Worm (Caenorhabditis elegans): Measurements from ENCODE around the gene R07G3.8.

The R07G3.8 gene

DNA sequence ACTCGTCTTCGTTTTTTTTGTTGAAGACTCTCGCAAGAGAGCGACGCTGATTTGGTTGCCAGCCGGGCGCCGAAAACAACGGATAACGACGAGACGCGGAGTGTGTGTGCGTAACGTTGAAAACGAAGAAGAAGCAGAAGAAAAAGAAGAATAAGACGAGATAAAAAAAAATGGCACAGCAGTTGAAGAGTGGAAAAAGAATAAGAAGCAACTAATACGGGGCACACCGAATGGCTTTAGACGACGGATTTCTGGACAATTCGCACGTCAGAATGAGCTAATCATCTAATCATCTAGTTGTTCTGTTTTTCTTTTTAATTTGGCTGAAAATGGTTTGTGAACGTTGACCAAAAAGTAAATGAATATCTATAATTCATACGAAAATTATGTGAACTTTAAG lies 16.6 kb upstream of the R07G3.8 start:
- TF ChIP-seq elt-2 (tag; optimal IDR thresholded peaks at IDR 0.05): no peak
- no peak for TF ChIP-seq pax-1 (tag; optimal IDR thresholded peaks at IDR 0.05)
- no peak for TF ChIP-seq ceh-34 (tag; optimal IDR thresholded peaks at IDR 0.05)
- TF ChIP-seq nhr-11 (tag; optimal IDR thresholded peaks at IDR 0.05): no peak
- no peak for TF ChIP-seq sox-4 (tag; optimal IDR thresholded peaks at IDR 0.05)
- no peak for TF ChIP-seq ama-1 (optimal IDR thresholded peaks at IDR 0.05)
- TF ChIP-seq unc-42 (tag; optimal IDR thresholded peaks at IDR 0.05): no peak
- TF ChIP-seq ceh-6 (GFP tag; optimal IDR thresholded peaks at IDR 0.05): no peak
- no peak for TF ChIP-seq mec-3 (tag; optimal IDR thresholded peaks at IDR 0.05; ENCODE audit: borderline replicate concordance)
- TF ChIP-seq elt-4 (tag; optimal IDR thresholded peaks at IDR 0.05): no peak
- TF ChIP-seq hlh-13 (GFP tag; optimal IDR thresholded peaks at IDR 0.05): no peak
- TF ChIP-seq hlh-15 (tag; optimal IDR thresholded peaks at IDR 0.05): no peak
- TF ChIP-seq ceh-31 (tag; optimal IDR thresholded peaks at IDR 0.05): no peak
- TF ChIP-seq rnt-1 (tag; optimal IDR thresholded peaks at IDR 0.05): no peak
- no peak for TF ChIP-seq npax-4 (tag; optimal IDR thresholded peaks at IDR 0.05)
- no peak for TF ChIP-seq ets-4 (tag; optimal IDR thresholded peaks at IDR 0.05)
- TF ChIP-seq che-1 (tag; optimal IDR thresholded peaks at IDR 0.05): no peak

DNA sequence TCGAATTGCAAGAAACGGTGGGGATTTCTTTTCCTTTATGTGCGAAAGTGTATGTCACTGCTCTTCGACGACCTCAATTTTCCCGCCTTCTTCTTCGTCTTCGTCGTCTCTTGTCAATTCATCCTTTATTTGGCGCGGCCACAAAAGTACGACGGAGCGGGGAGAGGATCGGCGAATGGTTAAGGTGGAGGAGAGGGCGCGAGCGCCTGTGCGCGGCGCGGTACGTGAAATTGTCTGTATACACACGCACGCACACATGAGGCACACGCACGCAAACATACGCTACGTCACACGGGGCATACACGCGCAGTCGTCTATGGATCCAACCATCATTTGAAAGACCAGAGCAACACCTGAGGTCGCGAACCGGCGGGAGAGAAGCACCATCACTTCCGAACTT lies 15.0 kb upstream of the R07G3.8 start:
- no peak for TF ChIP-seq unc-55 (GFP tag; optimal IDR thresholded peaks at IDR 0.05)
- TF ChIP-seq rnt-1 (tag; optimal IDR thresholded peaks at IDR 0.05): no peak
- TF ChIP-seq ceh-19 (GFP tag; optimal IDR thresholded peaks at IDR 0.05): no peak
- peak; percentile 39 for TF ChIP-seq ceh-9 (tag; optimal IDR thresholded peaks at IDR 0.05)
- TF ChIP-seq ceh-6 (GFP tag; optimal IDR thresholded peaks at IDR 0.05): peak; percentile 3
- no peak for TF ChIP-seq hlh-15 (tag; optimal IDR thresholded peaks at IDR 0.05)
- TF ChIP-seq gmeb-2 (tag; optimal IDR thresholded peaks at IDR 0.05): no peak
- no peak for TF ChIP-seq mec-3 (tag; optimal IDR thresholded peaks at IDR 0.05; ENCODE audit: borderline replicate concordance)
- TF ChIP-seq pat-9 (tag; optimal IDR thresholded peaks at IDR 0.05): no peak
- TF ChIP-seq ceh-24 (tag; optimal IDR thresholded peaks at IDR 0.05): no peak
- no peak for TF ChIP-seq unc-3 (GFP tag; conservative IDR thresholded peaks at IDR 0.05)
- no peak for TF ChIP-seq unc-3 (tag; optimal IDR thresholded peaks at IDR 0.05)
- TF ChIP-seq ttx-3 (tag; optimal IDR thresholded peaks at IDR 0.05): no peak
- peak; percentile 39 for TF ChIP-seq dmd-4 (tag; optimal IDR thresholded peaks at IDR 0.05; ENCODE audit: borderline replicate concordance)
- no peak for TF ChIP-seq ceh-30 (tag; optimal IDR thresholded peaks at IDR 0.05)
- TF ChIP-seq ceh-18 (tag; optimal IDR thresholded peaks at IDR 0.05): peak; percentile 48
- peak; percentile 16 for TF ChIP-seq ceh-31 (tag; optimal IDR thresholded peaks at IDR 0.05)
- no peak for TF ChIP-seq npax-4 (tag; optimal IDR thresholded peaks at IDR 0.05)
- no peak for TF ChIP-seq syd-9 (tag; optimal IDR thresholded peaks at IDR 0.05)

DNA sequence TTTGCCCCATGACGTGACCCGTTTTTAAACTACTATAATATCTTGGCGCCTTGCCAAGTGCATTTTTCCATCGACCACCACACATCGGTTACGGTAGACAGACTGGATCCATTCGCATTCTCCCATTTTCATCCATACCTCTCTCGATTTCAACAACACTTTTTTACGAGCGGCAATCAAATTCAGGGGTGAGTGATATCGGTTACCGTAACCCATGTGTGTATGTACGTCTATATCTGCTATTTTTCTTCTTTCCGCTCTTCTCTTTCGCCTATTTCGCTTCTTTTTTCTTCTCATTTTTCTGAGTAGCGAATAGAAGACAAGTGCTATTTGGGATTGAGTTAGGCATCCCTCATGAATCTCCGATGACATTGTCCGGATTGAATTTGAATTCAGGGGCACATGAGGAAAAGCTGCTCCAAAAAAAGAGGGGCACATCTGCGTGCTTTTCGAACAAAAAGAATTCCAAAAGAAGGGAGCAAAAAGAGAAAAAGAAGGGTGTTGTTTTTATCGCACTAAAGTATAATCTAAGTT lies 11.4 kb upstream of the R07G3.8 start:
- peak; percentile 59 for TF ChIP-seq unc-42 (tag; optimal IDR thresholded peaks at IDR 0.05)
- no peak for TF ChIP-seq ceh-48 (tag; optimal IDR thresholded peaks at IDR 0.05)

DNA sequence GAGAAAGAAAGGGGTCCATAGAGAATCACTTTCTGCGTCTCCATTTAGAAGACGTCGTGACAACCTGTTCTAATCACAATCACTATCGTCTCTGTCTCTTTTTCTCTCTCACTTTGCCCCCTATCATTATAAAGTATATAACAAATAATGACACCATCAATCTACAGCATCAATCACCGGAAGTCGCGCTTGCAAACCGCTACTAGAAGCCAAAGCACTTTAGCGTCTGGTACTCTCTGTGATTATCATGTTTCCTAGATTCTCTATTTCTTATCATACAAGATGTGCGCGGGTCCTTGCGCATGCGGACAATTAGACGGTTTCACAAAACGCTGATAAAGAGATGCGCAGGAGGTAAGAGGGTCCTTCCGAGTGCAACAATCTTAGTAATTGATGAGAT lies 10.9 kb upstream of the R07G3.8 start:
- TF ChIP-seq elt-2 (tag; optimal IDR thresholded peaks at IDR 0.05) (peak; percentile 76), pag-3 (tag; optimal IDR thresholded peaks at IDR 0.05; ENCODE audit: borderline replicate concordance) (no peak)

DNA sequence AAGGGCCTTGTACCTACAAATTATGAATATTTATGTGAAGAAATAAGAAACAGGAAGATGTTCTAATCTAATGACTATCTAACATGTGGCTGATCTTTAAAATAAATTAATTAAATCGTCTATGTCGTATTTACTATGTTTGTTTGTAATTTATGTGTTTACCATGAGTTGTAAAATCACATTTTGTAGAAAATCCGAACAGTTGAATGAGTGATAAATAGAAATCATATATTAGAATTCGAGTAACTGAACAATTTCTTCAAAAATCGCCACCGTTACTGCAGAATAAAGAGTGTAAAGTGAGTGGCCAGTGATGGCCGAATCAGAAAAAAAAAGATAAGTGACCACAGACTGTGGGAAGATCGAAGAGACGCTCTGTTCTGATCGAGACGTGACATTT lies 9.7 kb upstream of the R07G3.8 start:
- no peak for TF ChIP-seq npax-4 (tag; optimal IDR thresholded peaks at IDR 0.05)
- no peak for TF ChIP-seq syd-9 (tag; optimal IDR thresholded peaks at IDR 0.05)
- no peak for TF ChIP-seq unc-42 (tag; optimal IDR thresholded peaks at IDR 0.05)
- no peak for TF ChIP-seq pag-3 (tag; optimal IDR thresholded peaks at IDR 0.05; ENCODE audit: borderline replicate concordance)
- TF ChIP-seq gmeb-2 (tag; optimal IDR thresholded peaks at IDR 0.05): no peak
- TF ChIP-seq nhr-11 (tag; optimal IDR thresholded peaks at IDR 0.05): no peak
- no peak for TF ChIP-seq ceh-31 (tag; optimal IDR thresholded peaks at IDR 0.05)
- no peak for TF ChIP-seq ref-2 (tag; optimal IDR thresholded peaks at IDR 0.05)
- TF ChIP-seq dmd-4 (tag; optimal IDR thresholded peaks at IDR 0.05; ENCODE audit: borderline replicate concordance): no peak
- no peak for TF ChIP-seq elt-2 (tag; optimal IDR thresholded peaks at IDR 0.05)
- TF ChIP-seq ttx-3 (tag; optimal IDR thresholded peaks at IDR 0.05): no peak
- TF ChIP-seq odd-2 (tag; optimal IDR thresholded peaks at IDR 0.05): no peak
- no peak for TF ChIP-seq che-1 (tag; optimal IDR thresholded peaks at IDR 0.05)
- no peak for TF ChIP-seq pros-1 (tag; optimal IDR thresholded peaks at IDR 0.05)
- TF ChIP-seq ceh-2 (tag; optimal IDR thresholded peaks at IDR 0.05): no peak
- TF ChIP-seq ceh-9 (tag; optimal IDR thresholded peaks at IDR 0.05): no peak
- TF ChIP-seq madf-2 (tag; optimal IDR thresholded peaks at IDR 0.05): no peak
- TF ChIP-seq pqm-1 (tag; optimal IDR thresholded peaks at IDR 0.05): no peak
